Fruit fly (Drosophila melanogaster): Measurements from ENCODE around the gene RpL22.
A peak's percentile ranks its signal among the peaks of the same experiment; 100 is the strongest.

The RpL22 gene

DNA sequence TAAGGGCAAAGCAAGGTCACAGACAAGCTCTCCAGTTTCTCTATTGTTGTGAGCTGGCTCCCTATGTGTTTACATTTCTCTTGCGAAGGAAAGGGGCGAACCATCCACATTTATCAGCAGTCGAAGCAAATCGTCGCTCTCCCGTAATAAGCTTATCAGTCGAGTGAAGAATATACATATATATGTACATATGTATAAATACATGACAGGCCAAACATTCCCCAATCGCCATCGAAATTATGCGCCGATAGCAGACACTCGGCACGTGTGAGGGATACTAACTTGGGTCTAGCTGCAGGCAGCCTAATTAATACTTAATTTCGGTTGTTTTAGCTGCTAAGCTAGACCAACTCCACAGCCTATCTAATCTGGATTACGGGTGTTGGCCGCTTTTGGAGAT lies 8.1 kb downstream of the RpL22 start:
- TF ChIP-seq h (GFP tag; optimal IDR thresholded peaks at IDR 0.05): peak; percentile 22
- no peak for TF ChIP-seq Hnf4 (GFP tag; optimal IDR thresholded peaks at IDR 0.05)
- peak; percentile 12 for TF ChIP-seq Rel (GFP tag; optimal IDR thresholded peaks at IDR 0.05)
- TF ChIP-seq Rel (tag; optimal IDR thresholded peaks at IDR 0.05): peak; percentile 5

DNA sequence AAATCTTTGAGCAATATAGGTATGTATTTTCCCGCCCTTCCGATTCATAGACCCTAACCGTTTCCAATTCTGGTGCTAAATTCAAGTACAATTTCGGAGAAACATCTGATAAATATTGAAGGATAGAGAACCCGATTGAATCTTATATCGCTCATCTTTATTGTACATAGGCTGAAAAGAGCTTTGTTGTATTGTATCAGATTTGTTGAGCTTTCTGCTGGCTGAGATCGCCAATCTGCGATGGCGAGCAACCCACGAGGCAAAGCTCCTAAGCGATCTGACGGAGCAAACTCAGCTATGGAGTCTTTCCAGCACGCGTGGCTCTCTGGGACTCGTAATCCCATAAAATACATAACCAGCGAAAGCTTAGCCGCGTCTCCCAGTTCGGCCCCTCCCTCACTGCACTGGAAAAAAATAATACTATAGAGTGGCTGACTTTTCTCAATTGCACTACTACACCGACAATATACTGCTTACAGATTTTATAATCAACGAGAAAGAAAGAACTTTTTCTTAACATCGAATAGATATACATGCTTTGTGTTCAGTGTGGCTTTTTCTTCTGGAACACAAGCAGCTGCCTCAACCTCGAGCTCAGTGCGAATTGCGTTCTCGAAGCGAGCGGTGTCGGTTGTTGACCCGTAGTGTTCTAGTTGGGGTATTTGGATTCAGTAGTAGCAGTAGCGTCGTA lies 9.1 kb downstream of the RpL22 start:
- TF ChIP-seq Hr78 (GFP tag; optimal IDR thresholded peaks at IDR 0.05) (no peak), rgr (GFP tag; optimal IDR thresholded peaks at IDR 0.05) (peak; percentile 92), dsf (GFP tag; optimal IDR thresholded peaks at IDR 0.05; ENCODE audit: borderline replicate concordance) (no peak), Rel (GFP tag; optimal IDR thresholded peaks at IDR 0.05) (peak; percentile 58), Rel (tag; optimal IDR thresholded peaks at IDR 0.05) (peak; percentile 54), Jra (GFP tag; optimal IDR thresholded peaks at IDR 0.05) (peak; percentile 59), pan (optimal IDR thresholded peaks at IDR 0.05) (no peak), fru (GFP tag; optimal IDR thresholded peaks at IDR 0.05) (peak; percentile 90), Dfd (GFP tag; optimal IDR thresholded peaks at IDR 0.05) (no peak), Dif (GFP tag; optimal IDR thresholded peaks at IDR 0.05; ENCODE audit: partially characterized antibody) (no peak), CrebA (GFP tag; optimal IDR thresholded peaks at IDR 0.05; ENCODE audit: borderline replicate concordance) (no peak), lola (GFP tag; optimal IDR thresholded peaks at IDR 0.05) (no peak), Abd-B (GFP tag; optimal IDR thresholded peaks at IDR 0.05) (no peak), sv (GFP tag; optimal IDR thresholded peaks at IDR 0.05) (peak; percentile 82), usp (GFP tag; optimal IDR thresholded peaks at IDR 0.05) (no peak), dl (GFP tag; optimal IDR thresholded peaks at IDR 0.05; ENCODE audit: insufficient read depth in 1 of 2, partially characterized antibody in 2 of 2) (no peak), Vsx2 (GFP tag; optimal IDR thresholded peaks at IDR 0.05; ENCODE audit: partially characterized antibody) (no peak), CG32264 (GFP tag; optimal IDR thresholded peaks at IDR 0.05) (peak; percentile 74), sage (GFP tag; optimal IDR thresholded peaks at IDR 0.05) (peak; percentile 59), Myc (optimal IDR thresholded peaks at IDR 0.05) (no peak), CG9705 (GFP tag; optimal IDR thresholded peaks at IDR 0.05) (no peak), dmrt93B (GFP tag; optimal IDR thresholded peaks at IDR 0.05) (peak; percentile 66), brk (GFP tag; optimal IDR thresholded peaks at IDR 0.05) (no peak), Hnf4 (GFP tag; optimal IDR thresholded peaks at IDR 0.05) (peak; percentile 86), HLH106 (tag; optimal IDR thresholded peaks at IDR 0.05) (peak; percentile 80), br (GFP tag; optimal IDR thresholded peaks at IDR 0.05) (peak; percentile 89), jim (GFP tag; optimal IDR thresholded peaks at IDR 0.05) (no peak), tai (GFP tag; optimal IDR thresholded peaks at IDR 0.05) (no peak), Hr83 (GFP tag; optimal IDR thresholded peaks at IDR 0.05; ENCODE audit: poor library complexity, severe bottlenecking) (peak; percentile 44), ey (GFP tag; optimal IDR thresholded peaks at IDR 0.05) (peak; percentile 90), foxo (GFP tag; optimal IDR thresholded peaks at IDR 0.05) (peak; percentile 28 to 91), woc (GFP tag; optimal IDR thresholded peaks at IDR 0.05) (peak; percentile 66), OdsH (GFP tag; optimal IDR thresholded peaks at IDR 0.05) (peak; percentile 87), GATAd (GFP tag; optimal IDR thresholded peaks at IDR 0.05) (no peak), Mio (GFP tag; optimal IDR thresholded peaks at IDR 0.05) (peak; percentile 67), N (GFP tag; optimal IDR thresholded peaks at IDR 0.05) (no peak), h (GFP tag; optimal IDR thresholded peaks at IDR 0.05) (peak; percentile 94), Sp1 (GFP tag; optimal IDR thresholded peaks at IDR 0.05) (peak; percentile 76), psq (GFP tag; optimal IDR thresholded peaks at IDR 0.05) (peak; percentile 71)

DNA sequence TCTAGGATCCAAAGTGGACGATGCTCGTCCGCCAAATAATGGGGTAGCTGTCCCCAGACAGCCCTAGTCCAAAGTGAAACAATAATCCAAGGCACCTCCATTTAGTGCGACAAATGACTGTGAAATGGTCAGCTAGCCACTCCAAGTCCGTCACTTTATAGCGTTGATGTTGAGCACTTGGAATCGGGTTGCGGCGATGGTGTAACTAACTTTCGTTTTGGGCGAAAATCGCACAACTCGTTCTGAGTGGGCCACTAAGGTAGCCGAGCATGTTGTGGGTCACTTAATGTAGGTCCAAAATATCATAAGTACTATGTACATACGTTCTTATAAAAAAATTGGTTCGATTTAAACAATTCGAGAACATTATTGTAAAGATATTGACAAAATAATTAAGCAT lies 11.4 kb downstream of the RpL22 start, which contains the start of gene CG13361:
Gene CG13361, minus strand, starts transcription at position 101 of the 400 bp plus-strand sequence.
- no peak for TF ChIP-seq h (GFP tag; optimal IDR thresholded peaks at IDR 0.05)
- no peak for TF ChIP-seq jim (GFP tag; optimal IDR thresholded peaks at IDR 0.05)
- TF ChIP-seq Vsx2 (GFP tag; optimal IDR thresholded peaks at IDR 0.05; ENCODE audit: partially characterized antibody): no peak
- TF ChIP-seq Sp1 (GFP tag; optimal IDR thresholded peaks at IDR 0.05): no peak
- no peak for TF ChIP-seq Hr78 (GFP tag; optimal IDR thresholded peaks at IDR 0.05)
- no peak for TF ChIP-seq rgr (GFP tag; optimal IDR thresholded peaks at IDR 0.05)

All from whole organism, wandering third instar larva.